Worm (Caenorhabditis elegans): ENCODE measurements around the gene F18C5.5.

DNA sequence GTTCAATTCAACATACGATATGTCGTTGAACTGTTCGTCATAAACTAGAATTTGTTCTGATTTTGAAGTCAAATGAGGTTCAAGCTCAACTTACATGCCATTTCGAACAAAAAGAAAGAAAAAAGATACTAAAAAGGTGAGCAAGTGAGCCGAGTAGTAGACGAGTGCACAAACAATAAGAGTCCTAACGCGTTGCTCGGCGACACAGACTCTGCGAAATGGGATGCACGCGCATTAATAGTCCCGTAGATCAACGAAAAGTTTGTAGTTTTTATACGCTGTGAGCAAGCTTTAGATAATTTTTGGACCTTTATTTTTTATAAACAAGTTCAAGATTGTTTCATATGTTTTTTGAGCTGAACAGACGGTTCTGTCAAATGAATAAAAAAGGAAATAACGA lies 37.9 kb downstream of the F18C5.5 start, which contains the start of gene C56E6.4:
- no peak for TF ChIP-seq nhr-11 (tag; optimal IDR thresholded peaks at IDR 0.05)
- no peak for TF ChIP-seq jun-1 (tag; optimal IDR thresholded peaks at IDR 0.05)
- TF ChIP-seq zip-11 (GFP tag; IDR thresholded peaks at IDR 0.05), result no peak
- no peak for TF ChIP-seq nhr-48 (tag; optimal IDR thresholded peaks at IDR 0.05)
- no peak for TF ChIP-seq fkh-10 (GFP tag; optimal IDR thresholded peaks at IDR 0.05)
- TF ChIP-seq skn-1 (tag; optimal IDR thresholded peaks at IDR 0.05), result no peak
